Worm (Caenorhabditis elegans) whole organism, L2 larva: Measurements from ENCODE around the gene sodh-2.
A peak's percentile ranks its signal among the peaks of the same experiment; 100 is the strongest.

Experiments
- C34F6.9 ChIP-seq: fragments of 150-350 bp; optimal IDR thresholded peaks from 2 replicates; lab custom pipeline; 2014; ENCODE audit warnings: missing biosample characterization, missing genetic modification characterization
- F13H6.1 ChIP-seq: sonication (generic microtip); optimal IDR thresholded peaks from 2 replicates; lab custom pipeline; 2016; ENCODE audit warnings: missing genetic modification characterization, missing compliant biosample characterization
- R02D3.7 ChIP-seq: fragments of 150-350 bp; optimal IDR thresholded peaks from 2 replicates; lab custom pipeline; 2014; ENCODE audit warnings: missing biosample characterization, missing genetic modification characterization
- Y55F3AM.14 ChIP-seq: fragments of 200-800 bp; sonication (Bioruptor generic); optimal IDR thresholded peaks from 2 replicates; lab custom pipeline; 2018; ENCODE audit warnings: mild to moderate bottlenecking, missing genetic modification characterization, missing compliant biosample characterization
- ZK546.5 ChIP-seq: sonication (generic microtip); optimal IDR thresholded peaks from 2 replicates; lab custom pipeline; 2017; ENCODE audit warnings: missing biosample characterization, missing genetic modification characterization
- alr-1 ChIP-seq: fragments of 150-350 bp; optimal IDR thresholded peaks from 2 replicates; lab custom pipeline; 2014; ENCODE audit warnings: missing biosample characterization, missing genetic modification characterization
- ama-1 ChIP-seq: fragments of 150-350 bp; optimal IDR thresholded peaks from 2 replicates; lab custom pipeline; 2018; ENCODE audit warnings: inconsistent platforms
- blmp-1 ChIP-seq: sonication (generic microtip); optimal IDR thresholded peaks from 2 replicates; lab custom pipeline; 2017; ENCODE audit warnings: missing genetic modification characterization, mild to moderate bottlenecking, missing compliant biosample characterization, antibody characterized with exemption, moderate library complexity; ENCODE audit not compliant: insufficient read depth
- ceh-16 ChIP-seq: fragments of 150-350 bp; optimal IDR thresholded peaks from 2 replicates; lab custom pipeline; 2014; ENCODE audit warnings: missing biosample characterization, missing genetic modification characterization
- crh-2 ChIP-seq: sonication (generic microtip); optimal IDR thresholded peaks from 2 replicates; lab custom pipeline; 2017; ENCODE audit warnings: missing biosample characterization, missing genetic modification characterization
- egl-27 ChIP-seq: sonication (generic microtip); optimal IDR thresholded peaks from 3 replicates; lab custom pipeline; 2017; ENCODE audit warnings: missing biosample characterization, missing genetic modification reagents, missing genetic modification characterization
- elt-1 ChIP-seq: fragments of 150-350 bp; optimal IDR thresholded peaks from 2 replicates; lab custom pipeline; 2014; ENCODE audit warnings: missing biosample characterization, missing genetic modification characterization
- elt-3 ChIP-seq: sonication (generic microtip); optimal IDR thresholded peaks from 2 replicates; lab custom pipeline; 2017; ENCODE audit warnings: missing biosample characterization, missing genetic modification characterization
- fos-1 ChIP-seq: fragments of 150-350 bp; optimal IDR thresholded peaks from 2 replicates; lab custom pipeline; 2014; ENCODE audit warnings: missing biosample characterization, missing genetic modification characterization
- lin-11 ChIP-seq: fragments of 150-350 bp; sonication (generic microtip); optimal IDR thresholded peaks from 2 replicates; lab custom pipeline; 2014; ENCODE audit warnings: missing biosample characterization, missing genetic modification characterization, inconsistent platforms, mixed read lengths
- lin-13 ChIP-seq: fragments of 150-350 bp; optimal IDR thresholded peaks from 2 replicates; lab custom pipeline; 2014; ENCODE audit warnings: missing biosample characterization, missing genetic modification reagents, missing genetic modification characterization
- lin-39 ChIP-seq: fragments of 150-350 bp; optimal IDR thresholded peaks from 2 replicates; lab custom pipeline; 2014; ENCODE audit warnings: missing biosample characterization, missing genetic modification reagents, missing genetic modification characterization
- lsy-2 ChIP-seq, 2 experiments: fragments of 150-350 bp in 1 of 2; sonication (generic microtip) in 1 of 2; optimal IDR thresholded peaks; 2 replicates each; lab custom pipeline; 2014 to 2017; ENCODE audit warnings: missing biosample characterization in 2 of 2, missing genetic modification characterization in 2 of 2
- mbf-1 ChIP-seq: sonication (generic microtip); optimal IDR thresholded peaks from 2 replicates; lab custom pipeline; 2017; ENCODE audit warnings: missing biosample characterization, missing genetic modification characterization
- mdl-1 ChIP-seq, 2 experiments: fragments of 150-350 bp in 1 of 2; sonication (generic microtip) in 1 of 2; optimal IDR thresholded peaks; 2 replicates each; lab custom pipeline; 2017; ENCODE audit warnings: missing biosample characterization in 2 of 2, missing genetic modification characterization in 2 of 2
- nhr-11 ChIP-seq: fragments of 150-350 bp; optimal IDR thresholded peaks from 2 replicates; lab custom pipeline; 2014; ENCODE audit warnings: missing biosample characterization, missing genetic modification characterization
- nhr-21 ChIP-seq: fragments of 150-350 bp; optimal IDR thresholded peaks from 2 replicates; lab custom pipeline; 2014; ENCODE audit warnings: missing biosample characterization, missing genetic modification characterization
- nhr-25 ChIP-seq: fragments of 150-350 bp; sonication (generic microtip); optimal IDR thresholded peaks from 3 replicates; lab custom pipeline; 2014; ENCODE audit warnings: missing biosample characterization, missing genetic modification characterization
- nhr-77 ChIP-seq: fragments of 150-350 bp; optimal IDR thresholded peaks from 2 replicates; lab custom pipeline; 2014; ENCODE audit warnings: missing biosample characterization, missing genetic modification characterization
- peb-1 ChIP-seq: fragments of 150-350 bp; optimal IDR thresholded peaks from 2 replicates; lab custom pipeline; 2014; ENCODE audit warnings: missing biosample characterization, missing genetic modification characterization
- sem-4 ChIP-seq: fragments of 150-350 bp; optimal IDR thresholded peaks from 2 replicates; lab custom pipeline; 2014; ENCODE audit warnings: missing biosample characterization, missing genetic modification reagents, missing genetic modification characterization
- skn-1 ChIP-seq: sonication (generic microtip); optimal IDR thresholded peaks from 2 replicates; lab custom pipeline; 2017; ENCODE audit warnings: missing biosample characterization, missing genetic modification characterization
- sma-3 ChIP-seq: sonication (generic microtip); optimal IDR thresholded peaks from 2 replicates; lab custom pipeline; 2016; ENCODE audit warnings: missing genetic modification reagents, missing genetic modification characterization, missing compliant biosample characterization
- sma-9 ChIP-seq, 2 experiments: fragments of 150-350 bp in 1 of 2; sonication (generic microtip) in 1 of 2; optimal IDR thresholded peaks; 2 replicates each; lab custom pipeline; 2014 to 2016; ENCODE audit warnings: missing genetic modification characterization in 2 of 2, mild to moderate bottlenecking in 1 of 2, missing biosample characterization in 1 of 2, missing compliant biosample characterization in 1 of 2, missing genetic modification reagents in 1 of 2, moderate library complexity in 1 of 2
- snpc-4 ChIP-seq: fragments of 150-350 bp; optimal IDR thresholded peaks from 2 replicates; lab custom pipeline; 2014; ENCODE audit warnings: missing biosample characterization, missing genetic modification characterization
- unc-39 ChIP-seq: fragments of 150-350 bp; optimal IDR thresholded peaks from 2 replicates; lab custom pipeline; 2014; ENCODE audit warnings: missing biosample characterization, missing genetic modification characterization
- unc-55 ChIP-seq: fragments of 150-350 bp; sonication (generic microtip); optimal IDR thresholded peaks from 3 replicates; lab custom pipeline; 2014; ENCODE audit warnings: missing biosample characterization, missing genetic modification reagents, missing genetic modification characterization
- zag-1 ChIP-seq: fragments of 150-350 bp; optimal IDR thresholded peaks from 2 replicates; lab custom pipeline; 2014; ENCODE audit warnings: missing biosample characterization, missing genetic modification characterization
- ztf-1 ChIP-seq: fragments of 200-800 bp; sonication (Bioruptor generic); conservative IDR thresholded peaks from 2 replicates; pipeline ENCODE4 v1.3.6; 2022; ENCODE audit warnings: missing genetic modification characterization, missing compliant biosample characterization

The sodh-2 gene

DNA sequence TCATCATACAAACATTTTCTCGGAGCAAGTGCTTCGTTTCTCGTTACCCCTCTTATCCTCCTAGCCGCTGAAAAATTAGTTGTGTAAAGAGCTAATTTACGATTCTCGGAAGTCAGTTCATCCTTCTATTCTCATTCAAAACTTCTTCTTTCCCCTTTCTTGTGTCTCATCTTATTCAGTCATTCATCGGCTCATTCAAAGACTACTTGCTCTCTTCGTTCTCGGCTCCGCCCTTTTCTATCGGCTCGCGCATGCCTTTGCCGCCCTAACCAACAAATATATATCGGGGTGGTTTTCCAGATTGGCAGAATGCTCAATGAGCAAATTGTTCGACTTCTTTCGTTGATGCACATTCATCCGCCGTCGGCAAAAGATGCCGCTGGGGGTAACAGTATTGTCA, 30.7 kb downstream of the sodh-2 start, which contains the start of gene R13H4.5:
TSS of gene R13H4.5 (plus strand) at position 301 of the 400 bp plus-strand sequence.
- TF ChIP-seq unc-55 (GFP tag; lab: Kevin White, UChicago) (peak; percentile 19), ztf-1 (0 out of 2 replicates have a peak, but pooled peaks have one; percentile 35), alr-1 (tag; lab: Kevin White, UChicago) (no peak), ZK546.5 (tag; lab: Kevin White, UChicago) (no peak), mbf-1 (tag; lab: Kevin White, UChicago) (no peak)

DNA sequence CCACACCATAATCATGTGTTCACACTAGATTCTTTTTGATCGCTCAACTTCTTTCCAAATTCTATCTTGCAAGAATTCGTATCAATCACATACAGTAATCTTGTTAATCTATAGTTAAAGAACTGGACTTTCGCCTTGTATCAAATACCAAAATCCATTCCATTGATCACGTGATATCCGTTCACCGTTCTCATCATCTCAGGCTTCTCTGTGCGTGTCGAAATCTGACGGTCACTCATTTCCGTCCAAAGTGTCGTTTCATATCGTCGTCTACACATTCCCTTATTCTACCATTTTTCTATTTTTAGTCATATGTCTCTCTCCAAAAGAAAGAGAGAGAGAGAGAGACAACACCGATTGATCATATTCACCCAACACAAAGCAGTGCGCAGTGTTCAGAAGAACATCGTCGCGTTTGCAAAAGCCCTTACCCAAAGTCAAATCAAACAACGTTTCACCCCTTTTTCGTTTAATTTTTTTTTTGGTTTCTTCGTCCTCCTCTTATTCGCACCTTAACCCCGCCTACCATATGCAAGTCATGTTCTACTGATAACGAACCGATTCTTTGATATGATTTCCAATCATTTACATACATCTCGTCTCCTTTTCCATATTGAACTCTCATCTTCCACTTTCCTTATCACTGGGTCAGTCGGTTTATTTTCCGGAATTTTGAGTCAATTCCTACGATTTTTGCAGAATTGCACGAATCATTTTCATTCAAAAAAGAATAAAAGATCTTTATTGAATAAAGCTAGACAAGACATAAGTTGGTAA, 31.8 kb downstream of the sodh-2 start:
- TF ChIP-seq unc-39 (tag; lab: Kevin White, UChicago): no peak
- peak; percentile 90 for TF ChIP-seq nhr-25
- no peak for TF ChIP-seq Y55F3AM.14 (GFP tag; lab: Kevin White, UChicago)
- no peak for TF ChIP-seq snpc-4 (tag; lab: Kevin White, UChicago)
- peak; percentile 94 for TF ChIP-seq nhr-21 (tag; lab: Kevin White, UChicago)
- peak; percentile 52 to 84 for TF ChIP-seq mdl-1 (tag; optimal IDR thresholded peaks at IDR 0.05; lab: Kevin White, UChicago)
- no peak for TF ChIP-seq lin-13
- no peak for TF ChIP-seq elt-3 (tag; lab: Kevin White, UChicago)
- no peak for TF ChIP-seq skn-1 (tag; lab: Kevin White, UChicago)
- no peak for TF ChIP-seq lin-39 (tag; lab: Kevin White, UChicago)
- TF ChIP-seq zag-1 (tag; lab: Kevin White, UChicago): no peak
- TF ChIP-seq fos-1: peak; percentile 96
- no peak for TF ChIP-seq nhr-77 (tag; lab: Kevin White, UChicago)
- no peak for TF ChIP-seq ZK546.5 (tag; lab: Kevin White, UChicago)
- TF ChIP-seq ama-1 (lab: Kevin White, UChicago): no peak
- TF ChIP-seq sma-9 (GFP tag; optimal IDR thresholded peaks at IDR 0.05; lab: Kevin White, UChicago): peak; percentile 91
- no peak for TF ChIP-seq sma-9 (tag; optimal IDR thresholded peaks at IDR 0.05; lab: Kevin White, UChicago)
- no peak for TF ChIP-seq C34F6.9 (tag; lab: Kevin White, UChicago)
- TF ChIP-seq peb-1 (tag; lab: Kevin White, UChicago): no peak
- TF ChIP-seq ceh-16: no peak
- TF ChIP-seq sma-3 (GFP tag; lab: Kevin White, UChicago): peak; percentile 79
- TF ChIP-seq lsy-2 (tag; optimal IDR thresholded peaks at IDR 0.05; lab: Kevin White, UChicago): peak in 1 of 2 experiments; percentile 48
- peak; percentile 57 for TF ChIP-seq F13H6.1 (tag; lab: Kevin White, UChicago)
- TF ChIP-seq ztf-1: no peak
- peak; percentile 87 for TF ChIP-seq blmp-1 (tag; lab: Kevin White, UChicago)
- TF ChIP-seq egl-27 (tag; lab: Kevin White, UChicago): peak; percentile 69
- no peak for TF ChIP-seq R02D3.7 (tag; lab: Kevin White, UChicago)
- TF ChIP-seq nhr-11 (tag; lab: Kevin White, UChicago): no peak

DNA sequence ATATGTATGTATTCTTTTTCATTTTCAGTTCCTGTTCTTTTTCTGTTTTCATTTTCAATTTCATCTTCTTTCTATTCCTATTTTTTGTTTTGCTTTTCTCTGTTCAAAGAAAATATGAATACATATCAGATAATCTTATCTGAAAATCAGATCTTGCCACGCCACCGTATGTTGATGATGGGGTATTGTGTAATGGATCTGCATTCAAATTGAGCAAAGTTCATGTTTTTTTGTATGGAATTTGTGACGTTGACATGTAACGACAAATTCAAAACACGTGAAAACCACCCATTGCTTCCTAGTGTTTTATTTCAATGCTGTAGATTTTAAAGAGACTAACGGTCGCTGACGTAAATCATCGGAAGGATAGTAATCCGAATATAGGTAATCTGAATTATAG, 32.7 kb downstream of the sodh-2 start:
- TF ChIP-seq sma-9 (GFP tag; optimal IDR thresholded peaks at IDR 0.05; lab: Kevin White, UChicago) (peak; percentile 29), sma-9 (tag; optimal IDR thresholded peaks at IDR 0.05; lab: Kevin White, UChicago) (no peak), fos-1 (no peak), lsy-2 (tag; optimal IDR thresholded peaks at IDR 0.05; lab: Kevin White, UChicago) (no peak), lin-11 (no peak), sem-4 (no peak), skn-1 (tag; lab: Kevin White, UChicago) (no peak), unc-39 (tag; lab: Kevin White, UChicago) (no peak)
- TF ChIP-seq, all 48 proteins: peak for 1

DNA sequence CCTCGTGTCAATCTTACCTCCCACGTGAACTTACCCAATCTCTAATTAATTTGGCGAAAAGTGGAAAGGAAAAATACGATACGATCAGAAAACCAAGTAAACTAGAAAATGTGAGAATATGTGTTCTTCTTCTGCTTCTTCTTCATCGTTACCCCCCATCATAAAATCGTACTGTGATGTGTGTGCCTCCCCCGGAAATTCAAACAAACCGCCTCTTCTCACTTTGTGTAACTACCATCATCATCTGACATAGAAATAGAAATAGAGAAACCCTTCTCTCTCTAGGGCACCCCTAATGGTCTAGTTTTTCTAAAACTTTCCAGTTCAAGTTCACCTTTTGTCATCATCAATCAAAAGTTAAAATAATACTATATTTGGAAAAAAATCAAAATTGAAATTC, 33.3 kb downstream of the sodh-2 start:
- TF ChIP-seq crh-2 (no peak), nhr-11 (tag; lab: Kevin White, UChicago) (no peak), sem-4 (no peak), sma-3 (GFP tag; lab: Kevin White, UChicago) (no peak), snpc-4 (tag; lab: Kevin White, UChicago) (no peak), nhr-25 (peak; percentile 77), nhr-77 (tag; lab: Kevin White, UChicago) (no peak), elt-1 (tag; lab: Kevin White, UChicago) (no peak), sma-9 (GFP tag; optimal IDR thresholded peaks at IDR 0.05; lab: Kevin White, UChicago) (peak; percentile 43), sma-9 (tag; optimal IDR thresholded peaks at IDR 0.05; lab: Kevin White, UChicago) (no peak)
